Worm (Caenorhabditis elegans) whole organism, L4/young adult: ENCODE measurements around the gene ksr-1.

Source experiments
- W03F9.2 ChIP-seq: fragments of 150-350 bp; optimal IDR thresholded peaks from 2 replicates; lab custom pipeline; 2014; ENCODE audit warnings: missing biosample characterization, missing genetic modification characterization
- dao-5 ChIP-seq: sonication (generic microtip); optimal IDR thresholded peaks from 2 replicates; lab custom pipeline; 2016; ENCODE audit warnings: missing genotype, missing genetic modification characterization, moderate library complexity, missing compliant biosample characterization
- him-1 ChIP-seq: sonication (generic microtip); optimal IDR thresholded peaks from 2 replicates; lab custom pipeline; 2016; ENCODE audit warnings: missing genotype, missing genetic modification reagents, missing genetic modification characterization, missing compliant biosample characterization

The ksr-1 gene

ce11 chrX:8274869-8275268 lies at the start of gene ksr-1:
Gene ksr-1 (plus strand): TSS chrX:8275169.
- TF ChIP-seq dao-5 (tag; lab: Kevin White, UChicago) (no peak), him-1 (no peak), W03F9.2 (tag; lab: Kevin White, UChicago) (no peak)

ce11 chrX:8229221-8229620 lies 45.7 kb upstream of the ksr-1 start:
- TF ChIP-seq dao-5 (tag; lab: Kevin White, UChicago) (no peak), him-1 (no peak), W03F9.2 (tag; lab: Kevin White, UChicago) (no peak)

ce11 chrX:8230579-8230978 lies 44.4 kb upstream of the ksr-1 start:
- no peak for TF ChIP-seq dao-5 (tag; lab: Kevin White, UChicago)
- no peak for TF ChIP-seq W03F9.2 (tag; lab: Kevin White, UChicago)
- no peak for TF ChIP-seq him-1

ce11 chrX:8231858-8232257 lies 43.1 kb upstream of the ksr-1 start, which contains the start of gene K02A6.3:
Gene K02A6.3 (minus strand): TSS chrX:8231931.
- TF ChIP-seq him-1 (no peak), W03F9.2 (tag; lab: Kevin White, UChicago) (peak; percentile 58)

- TF ChIP-seq W03F9.2 (tag; lab: Kevin White, UChicago) (no peak), him-1 (no peak), dao-5 (tag; lab: Kevin White, UChicago) (no peak)
Measured at ce11 chrX:8233554-8233953, 41.4 kb upstream of the ksr-1 start.

- TF ChIP-seq him-1 (no peak), W03F9.2 (tag; lab: Kevin White, UChicago) (no peak), dao-5 (tag; lab: Kevin White, UChicago) (no peak)
Measured at ce11 chrX:8235994-8236393, 39.0 kb upstream of the ksr-1 start, which contains the start of gene M60.4. Gene M60.4 (minus strand): TSS chrX:8236314.

- TF ChIP-seq W03F9.2 (tag; lab: Kevin White, UChicago): no peak
- no peak for TF ChIP-seq him-1
- no peak for TF ChIP-seq dao-5 (tag; lab: Kevin White, UChicago)
Measured at ce11 chrX:8236515-8236914, 38.5 kb upstream of the ksr-1 start.

ce11 chrX:8238639-8239055 lies 36.3 kb upstream of the ksr-1 start:
- TF ChIP-seq dao-5 (tag; lab: Kevin White, UChicago): no peak
- no peak for TF ChIP-seq W03F9.2 (tag; lab: Kevin White, UChicago)
- TF ChIP-seq him-1: no peak

- TF ChIP-seq him-1 (no peak), W03F9.2 (tag; lab: Kevin White, UChicago) (no peak), dao-5 (tag; lab: Kevin White, UChicago) (no peak)
Measured at ce11 chrX:8241906-8242305, 33.1 kb upstream of the ksr-1 start, which contains the start of gene endu-2. Gene endu-2 (plus strand): TSS chrX:8242301.

- TF ChIP-seq him-1 (no peak), dao-5 (tag; lab: Kevin White, UChicago) (no peak), W03F9.2 (tag; lab: Kevin White, UChicago) (no peak)
Measured at ce11 chrX:8243116-8243515, 31.9 kb upstream of the ksr-1 start.

- TF ChIP-seq dao-5 (tag; lab: Kevin White, UChicago) (no peak), him-1 (no peak), W03F9.2 (tag; lab: Kevin White, UChicago) (no peak)
Measured at ce11 chrX:8246126-8246525, 28.8 kb upstream of the ksr-1 start, which contains the start of gene kqt-2. Gene kqt-2 (minus strand): TSS chrX:8246369.

ce11 chrX:8247088-8247487 lies 27.9 kb upstream of the ksr-1 start:
- TF ChIP-seq him-1 (no peak), dao-5 (tag; lab: Kevin White, UChicago) (no peak), W03F9.2 (tag; lab: Kevin White, UChicago) (no peak)

- TF ChIP-seq W03F9.2 (tag; lab: Kevin White, UChicago) (no peak), him-1 (no peak), dao-5 (tag; lab: Kevin White, UChicago) (no peak)
Measured at ce11 chrX:8252293-8252692, 22.7 kb upstream of the ksr-1 start, which contains the start of gene M60.6. Gene M60.6 (minus strand): TSS chrX:8252458.

- TF ChIP-seq W03F9.2 (tag; lab: Kevin White, UChicago): no peak
- no peak for TF ChIP-seq dao-5 (tag; lab: Kevin White, UChicago)
- no peak for TF ChIP-seq him-1
Measured at ce11 chrX:8255433-8255832, 19.5 kb upstream of the ksr-1 start.

- TF ChIP-seq him-1 (no peak), dao-5 (tag; lab: Kevin White, UChicago) (no peak), W03F9.2 (tag; lab: Kevin White, UChicago) (no peak)
Measured at ce11 chrX:8257687-8258086, 17.3 kb upstream of the ksr-1 start.
